Fruit fly (Drosophila melanogaster): ENCODE measurements around the gene CG14377.

Gene CG14377

dm6 chr3R:13404841-13405441, 7.3 kb downstream of the CG14377 start, which contains the start of gene yellow-e3:
Gene yellow-e3, minus strand, starts transcription at chr3R:13404870.
- TF ChIP-seq Lpt (GFP tag; optimal IDR thresholded peaks at IDR 0.05), result no peak
- TF ChIP-seq Ets96B (tag; optimal IDR thresholded peaks at IDR 0.05), result no peak
- no peak for TF ChIP-seq pdm3 (GFP tag; optimal IDR thresholded peaks at IDR 0.05)
- no peak for TF ChIP-seq Ets21C (GFP tag; optimal IDR thresholded peaks at IDR 0.05)
- TF ChIP-seq Blimp-1 (GFP tag; optimal IDR thresholded peaks at IDR 0.05), result no peak
- TF ChIP-seq CG10631 (GFP tag; optimal IDR thresholded peaks at IDR 0.05), result no peak
- TF ChIP-seq dac (GFP tag; optimal IDR thresholded peaks at IDR 0.05), result no peak
- TF ChIP-seq CG6808 (GFP tag; optimal IDR thresholded peaks at IDR 0.05), result no peak
- TF ChIP-seq CG34406 (GFP tag; optimal IDR thresholded peaks at IDR 0.05), result no peak
- TF ChIP-seq CG8632 (GFP tag; optimal IDR thresholded peaks at IDR 0.05), result no peak
- no peak for TF ChIP-seq dsx (GFP tag; optimal IDR thresholded peaks at IDR 0.05; ENCODE audit: poor library complexity, severe bottlenecking)
- no peak for TF ChIP-seq fd59A (GFP tag; optimal IDR thresholded peaks at IDR 0.05)
- TF ChIP-seq CG7368 (GFP tag; optimal IDR thresholded peaks at IDR 0.05), result no peak
- no peak for TF ChIP-seq lz (GFP tag; optimal IDR thresholded peaks at IDR 0.05)
- TF ChIP-seq esn (GFP tag; optimal IDR thresholded peaks at IDR 0.05), result no peak
- TF ChIP-seq acj6 (GFP tag; optimal IDR thresholded peaks at IDR 0.05), result no peak

DNA sequence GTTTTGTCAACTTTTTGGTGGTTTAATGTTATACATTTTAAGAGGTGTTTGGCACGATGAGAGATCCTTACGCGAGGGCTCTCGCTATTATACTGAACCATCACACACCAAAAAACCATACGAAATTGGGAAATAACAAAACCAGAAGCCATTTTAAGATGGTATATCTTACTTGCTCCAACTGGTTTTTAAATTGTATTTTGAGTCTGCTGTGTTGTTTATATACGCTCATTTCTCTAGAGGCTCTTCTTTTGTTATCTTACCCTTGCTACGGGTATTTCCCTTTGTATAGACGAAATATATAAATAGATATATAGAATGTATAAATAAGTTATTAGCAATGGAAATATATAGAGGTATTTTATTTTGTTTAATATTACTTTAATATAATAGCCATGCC, 9.3 kb downstream of the CG14377 start, which contains the start of gene yellow-e2:
Gene yellow-e2, minus strand, starts transcription at position 101 of the 400 bp plus-strand sequence.
- peak; percentile 55 for TF ChIP-seq svp (GFP tag)
- no peak for TF ChIP-seq Hr38 (GFP tag; optimal IDR thresholded peaks at IDR 0.05)
- peak; percentile 1 for TF ChIP-seq Eip78C (GFP tag)
- peak; percentile 23 for TF ChIP-seq dsx (GFP tag; optimal IDR thresholded peaks at IDR 0.05; ENCODE audit: poor library complexity, severe bottlenecking)
- TF ChIP-seq CG31627 (GFP tag; optimal IDR thresholded peaks at IDR 0.05), result no peak
- no peak for TF ChIP-seq Eip75B (GFP tag; optimal IDR thresholded peaks at IDR 0.05)

- TF ChIP-seq CG6276 (GFP tag; optimal IDR thresholded peaks at IDR 0.05), result peak; percentile 50
- TF ChIP-seq CG15336 (GFP tag; IDR thresholded peaks at IDR 0.05), result peak; percentile 40; the same call in 1 of the 2 replicates
- TF ChIP-seq pdm3 (GFP tag; optimal IDR thresholded peaks at IDR 0.05), result peak; percentile 7
- TF ChIP-seq Lpt (GFP tag; optimal IDR thresholded peaks at IDR 0.05), result peak; percentile 5
- peak; percentile 28 for TF ChIP-seq CG4318 (GFP tag; optimal IDR thresholded peaks at IDR 0.05)
- peak; percentile 62 for TF ChIP-seq Eip78C (GFP tag)
- TF ChIP-seq Hr4 (GFP tag; optimal IDR thresholded peaks at IDR 0.05), result peak; percentile 66
- peak; percentile 51; the same call in 2 of the 3 replicates for TF ChIP-seq eg (GFP tag; IDR thresholded peaks at IDR 0.05)
- peak; percentile 67 for TF ChIP-seq CG32006 (GFP tag; optimal IDR thresholded peaks at IDR 0.05)
- TF ChIP-seq Hr38 (GFP tag; optimal IDR thresholded peaks at IDR 0.05), result no peak
- no peak for TF ChIP-seq Sox14 (GFP tag; optimal IDR thresholded peaks at IDR 0.05)
- no peak for TF ChIP-seq fd59A (GFP tag; optimal IDR thresholded peaks at IDR 0.05)
- 0 out of 3 replicates have a peak, but pooled peaks have one; percentile 43 for TF ChIP-seq CG8119 (GFP tag; IDR thresholded peaks at IDR 0.05)
- no peak for TF ChIP-seq Eip93F (GFP tag; optimal IDR thresholded peaks at IDR 0.05)
These were observed 15.1 kb downstream of the CG14377 start for dm6 chr3R:13412704-13413103.

DNA sequence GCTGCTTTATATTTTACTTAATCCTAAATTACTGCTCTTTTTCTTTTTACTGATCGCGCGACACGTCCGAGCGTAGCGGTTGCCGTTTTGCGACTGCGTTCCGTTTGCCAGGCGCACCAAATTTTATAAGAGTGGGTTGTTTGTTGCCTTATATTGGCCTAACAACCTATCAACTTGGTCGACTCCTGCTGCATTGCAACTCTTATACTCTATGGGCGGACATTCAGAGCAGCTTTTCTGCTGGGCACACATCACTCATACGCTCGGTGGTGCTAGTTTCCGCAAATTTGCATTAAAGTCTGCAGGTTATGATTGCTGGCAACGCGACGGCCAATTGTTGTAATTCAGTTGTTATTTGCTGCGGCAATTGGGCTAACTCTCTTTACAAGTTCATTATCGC, 17.6 kb downstream of the CG14377 start, which contains the start of gene yellow-e:
Gene yellow-e, minus strand, starts transcription at position 101 of the 400 bp plus-strand sequence.
- 0 out of 3 replicates have a peak, but pooled peaks have one; percentile 9 for TF ChIP-seq eg (GFP tag; IDR thresholded peaks at IDR 0.05)
- no peak for TF ChIP-seq CG6854 (GFP tag; optimal IDR thresholded peaks at IDR 0.05)
- TF ChIP-seq CG8119 (GFP tag; IDR thresholded peaks at IDR 0.05), result 0 out of 3 replicates have a peak, but pooled peaks have one; percentile 19

dm6 chr3R:13417067-13417595, 19.5 kb downstream of the CG14377 start:
- no peak for TF ChIP-seq Eip93F (GFP tag; optimal IDR thresholded peaks at IDR 0.05)
- TF ChIP-seq Eip78C (GFP tag), result peak; percentile 34
- TF ChIP-seq CG15336 (GFP tag; IDR thresholded peaks at IDR 0.05), result peak; percentile 57
- no peak for TF ChIP-seq CG11762 (GFP tag; optimal IDR thresholded peaks at IDR 0.05; ENCODE audit: insufficient read depth)
- TF ChIP-seq CG8119 (GFP tag; IDR thresholded peaks at IDR 0.05), result peak; percentile 52; the same call in 2 of the 3 replicates
- no peak for TF ChIP-seq cyc (GFP tag; optimal IDR thresholded peaks at IDR 0.05)
- TF ChIP-seq CG6276 (GFP tag; optimal IDR thresholded peaks at IDR 0.05), result peak; percentile 10
- TF ChIP-seq CG32006 (GFP tag; optimal IDR thresholded peaks at IDR 0.05), result peak; percentile 59
- TF ChIP-seq Sox102F (GFP tag; optimal IDR thresholded peaks at IDR 0.05), result no peak
- TF ChIP-seq CG4318 (GFP tag; optimal IDR thresholded peaks at IDR 0.05), result no peak
- TF ChIP-seq Ets96B (tag; optimal IDR thresholded peaks at IDR 0.05), result no peak
- TF ChIP-seq CG10669 (GFP tag; optimal IDR thresholded peaks at IDR 0.05), result no peak
- TF ChIP-seq salr (GFP tag; optimal IDR thresholded peaks at IDR 0.05), result no peak
- TF ChIP-seq acj6 (GFP tag; optimal IDR thresholded peaks at IDR 0.05), result no peak
